Worm (Caenorhabditis elegans) whole organism, L1 larva: ENCODE results near the gene dpy-10.

ENCODE experiments used
- C04F5.9 ChIP-seq: sonication (generic microtip); optimal IDR thresholded peaks from 2 replicates; lab custom pipeline; 2016; ENCODE audit warnings: missing genetic modification characterization, missing compliant biosample characterization
- C34B4.2 ChIP-seq: sonication (generic microtip); optimal IDR thresholded peaks from 2 replicates; lab custom pipeline; 2017; ENCODE audit warnings: mild to moderate bottlenecking, missing genetic modification characterization, missing compliant biosample characterization
- F16B12.6 ChIP-seq: fragments of 150-350 bp; optimal IDR thresholded peaks from 2 replicates; lab custom pipeline; 2014; ENCODE audit warnings: missing biosample characterization, missing genetic modification characterization
- alr-1 ChIP-seq: fragments of 200-800 bp; sonication (Bioruptor generic); optimal IDR thresholded peaks from 2 replicates; lab custom pipeline; 2018; ENCODE audit warnings: borderline replicate concordance, mild to moderate bottlenecking, missing genetic modification characterization, missing compliant biosample characterization
- aly-2 ChIP-seq: fragments of 150-350 bp; optimal IDR thresholded peaks from 2 replicates; lab custom pipeline; 2014; ENCODE audit warnings: missing biosample characterization, missing genetic modification characterization
- ama-1 ChIP-seq: fragments of 150-350 bp; optimal IDR thresholded peaks from 2 replicates; lab custom pipeline; 2014
- blmp-1 ChIP-seq: fragments of 150-350 bp; optimal IDR thresholded peaks from 2 replicates; lab custom pipeline; 2014; ENCODE audit warnings: missing biosample characterization, missing genetic modification characterization
- ceh-8 ChIP-seq: fragments of 200-800 bp; sonication (Bioruptor generic); optimal IDR thresholded peaks from 2 replicates; lab custom pipeline; 2018; ENCODE audit warnings: mild to moderate bottlenecking, missing genetic modification characterization, moderate library complexity, missing compliant biosample characterization
- dpl-1 ChIP-seq, 3 experiments: fragments of 150-350 bp in 2 of 3; sonication (generic microtip) in 1 of 3; optimal IDR thresholded peaks; 2 replicates each; lab custom pipeline; 2014 to 2017; ENCODE audit warnings: missing biosample characterization in 3 of 3, missing genetic modification characterization in 3 of 3, missing genetic modification reagents in 3 of 3
- efl-3 ChIP-seq: fragments of 200-800 bp; sonication (Bioruptor generic); optimal IDR thresholded peaks from 2 replicates; lab custom pipeline; 2018; ENCODE audit warnings: mild to moderate bottlenecking, missing genetic modification characterization, missing compliant biosample characterization
- egl-13 ChIP-seq: sonication (generic microtip); optimal IDR thresholded peaks from 2 replicates; lab custom pipeline; 2016; ENCODE audit warnings: missing genotype, missing genetic modification reagents, missing genetic modification characterization, missing compliant biosample characterization
- elt-2 ChIP-seq: sonication (generic microtip); optimal IDR thresholded peaks from 2 replicates; lab custom pipeline; 2016; ENCODE audit warnings: missing genetic modification characterization, mild to moderate bottlenecking, inconsistent platforms, missing compliant biosample characterization, missing genetic modification reagents
- elt-3 ChIP-seq, 6 experiments: fragments of 150-350 bp in 1 of 6; sonication (generic microtip); optimal IDR thresholded peaks; 2 replicates each; lab custom pipeline; 2017 to 2018; ENCODE audit warnings: missing biosample characterization in 6 of 6, missing genetic modification characterization in 6 of 6, inconsistent platforms in 1 of 6
- ets-5 ChIP-seq: fragments of 200-800 bp; sonication (Bioruptor generic); IDR thresholded peaks from 2 replicates; pipeline ENCODE4 v1.3.6; 2022; ENCODE audit warnings: missing genetic modification characterization, missing compliant biosample characterization
- fkh-4 ChIP-seq: sonication (generic microtip); optimal IDR thresholded peaks from 2 replicates; lab custom pipeline; 2016; ENCODE audit warnings: missing compliant biosample characterization, missing genetic modification characterization, borderline replicate concordance
- fkh-8 ChIP-seq: sonication (generic microtip); optimal IDR thresholded peaks from 2 replicates; lab custom pipeline; 2016; ENCODE audit warnings: mild to moderate bottlenecking, missing genetic modification characterization, missing compliant biosample characterization
- hlh-4 ChIP-seq: sonication (generic microtip); optimal IDR thresholded peaks from 2 replicates; lab custom pipeline; 2016; ENCODE audit warnings: mild to moderate bottlenecking, missing genetic modification characterization, missing compliant biosample characterization
- hpl-2 ChIP-seq: fragments of 150-350 bp; optimal IDR thresholded peaks from 2 replicates; lab custom pipeline; 2014; ENCODE audit warnings: missing biosample characterization, missing genetic modification reagents, missing genetic modification characterization
- irx-1 ChIP-seq: sonication (generic microtip); optimal IDR thresholded peaks from 2 replicates; lab custom pipeline; 2016; ENCODE audit warnings: missing genetic modification characterization, missing compliant biosample characterization
- lin-15B ChIP-seq: fragments of 150-350 bp; sonication (generic microtip); optimal IDR thresholded peaks from 3 replicates; lab custom pipeline; 2014; ENCODE audit warnings: missing biosample characterization, missing genetic modification characterization
- lin-35 ChIP-seq, 2 experiments: fragments of 150-350 bp; optimal IDR thresholded peaks; 2 replicates each; lab custom pipeline; 2014; ENCODE audit warnings: missing biosample characterization in 2 of 2, missing genetic modification characterization in 2 of 2, missing genetic modification reagents in 2 of 2
- lin-39 ChIP-seq: fragments of 150-350 bp; optimal IDR thresholded peaks from 2 replicates; lab custom pipeline; 2014; ENCODE audit warnings: missing biosample characterization, missing genetic modification reagents, missing genetic modification characterization
- lir-3 ChIP-seq: sonication (generic microtip); optimal IDR thresholded peaks from 2 replicates; lab custom pipeline; 2016; ENCODE audit warnings: mild to moderate bottlenecking, missing genetic modification characterization, moderate library complexity, missing compliant biosample characterization; ENCODE audit not compliant: poor library complexity
- lsy-2 ChIP-seq, 2 experiments: fragments of 150-350 bp; optimal IDR thresholded peaks; 2 replicates each; lab custom pipeline; 2014; ENCODE audit warnings: missing biosample characterization in 2 of 2, missing genetic modification characterization in 2 of 2
- mab-9 ChIP-seq: fragments of 200-800 bp; sonication (Bioruptor generic); IDR thresholded peaks from 2 replicates; pipeline ENCODE4 v1.3.6; 2022; ENCODE audit warnings: missing genetic modification reagents, missing genetic modification characterization, missing compliant biosample characterization
- mep-1 ChIP-seq: fragments of 150-350 bp; optimal IDR thresholded peaks from 2 replicates; lab custom pipeline; 2014; ENCODE audit warnings: missing biosample characterization, missing genetic modification characterization
- nhr-11 ChIP-seq: fragments of 150-350 bp; optimal IDR thresholded peaks from 2 replicates; lab custom pipeline; 2014; ENCODE audit warnings: missing biosample characterization, missing genetic modification characterization
- nhr-12 ChIP-seq: sonication (generic microtip); optimal IDR thresholded peaks from 2 replicates; lab custom pipeline; 2017; ENCODE audit warnings: missing biosample characterization, missing genetic modification characterization
- nhr-237 ChIP-seq: fragments of 150-350 bp; optimal IDR thresholded peaks from 2 replicates; lab custom pipeline; 2014; ENCODE audit warnings: missing biosample characterization, missing genetic modification characterization
- nhr-71 ChIP-seq: sonication (generic microtip); optimal IDR thresholded peaks from 2 replicates; lab custom pipeline; 2016; ENCODE audit warnings: mild to moderate bottlenecking, missing genetic modification characterization, moderate library complexity, missing compliant biosample characterization
- nhr-76 ChIP-seq: sonication (generic microtip); optimal IDR thresholded peaks from 2 replicates; lab custom pipeline; 2017; ENCODE audit warnings: missing biosample characterization, missing genetic modification characterization
- nhr-77 ChIP-seq: fragments of 150-350 bp; optimal IDR thresholded peaks from 2 replicates; lab custom pipeline; 2014; ENCODE audit warnings: missing biosample characterization, missing genetic modification characterization
- nhr-84 ChIP-seq: sonication (generic microtip); optimal IDR thresholded peaks from 2 replicates; lab custom pipeline; 2017; ENCODE audit warnings: missing biosample characterization, missing genetic modification characterization
- nhr-85 ChIP-seq: sonication (generic microtip); peaks from one replicate; lab custom pipeline; 2016; ENCODE audit warnings: missing genetic modification characterization, inconsistent platforms, missing compliant biosample characterization
- pqm-1 ChIP-seq: sonication (generic microtip); optimal IDR thresholded peaks from 3 replicates; lab custom pipeline; 2017; ENCODE audit warnings: missing biosample characterization, missing genetic modification characterization
- skn-1 ChIP-seq: fragments of 150-350 bp; optimal IDR thresholded peaks from 2 replicates; lab custom pipeline; 2014; ENCODE audit warnings: missing biosample characterization, missing genetic modification characterization
- snpc-4 ChIP-seq: fragments of 150-350 bp; optimal IDR thresholded peaks from 2 replicates; lab custom pipeline; 2014; ENCODE audit warnings: missing biosample characterization, missing genetic modification characterization
- sptf-1 ChIP-seq: fragments of 150-350 bp; optimal IDR thresholded peaks from 2 replicates; lab custom pipeline; 2014; ENCODE audit warnings: missing biosample characterization, missing genetic modification characterization
- sup-37 ChIP-seq: fragments of 200-800 bp; sonication (Bioruptor generic); optimal IDR thresholded peaks from 2 replicates; lab custom pipeline; 2018; ENCODE audit warnings: mild to moderate bottlenecking, missing genetic modification characterization, missing compliant biosample characterization
- tbx-2 ChIP-seq: sonication (generic microtip); optimal IDR thresholded peaks from 2 replicates; lab custom pipeline; 2016; ENCODE audit warnings: missing genetic modification characterization, missing compliant biosample characterization
- unc-30 ChIP-seq: sonication (generic microtip); optimal IDR thresholded peaks from 2 replicates; lab custom pipeline; 2017; ENCODE audit warnings: missing biosample characterization, missing genetic modification characterization
- unc-98 ChIP-seq: fragments of 200-800 bp; sonication (Bioruptor generic); IDR thresholded peaks from 2 replicates; pipeline ENCODE4 v1.3.6; 2022; ENCODE audit warnings: missing genetic modification characterization, missing compliant biosample characterization
- vab-15 ChIP-seq: sonication (generic microtip); optimal IDR thresholded peaks from 2 replicates; lab custom pipeline; 2017; ENCODE audit warnings: missing genotype, mild to moderate bottlenecking, missing genetic modification characterization, missing compliant biosample characterization
- xbp-1 ChIP-seq: sonication (generic microtip); optimal IDR thresholded peaks from 2 replicates; lab custom pipeline; 2016; ENCODE audit warnings: missing genetic modification characterization, missing compliant biosample characterization
- zag-1 ChIP-seq: fragments of 150-350 bp; optimal IDR thresholded peaks from 2 replicates; lab custom pipeline; 2014; ENCODE audit warnings: missing biosample characterization, missing genetic modification characterization
- ztf-11 ChIP-seq, 2 experiments: sonication (generic microtip); optimal IDR thresholded peaks; 2 replicates each; lab custom pipeline; 2016 to 2017; ENCODE audit warnings: missing genetic modification characterization in 2 of 2, missing biosample characterization in 1 of 2, missing compliant biosample characterization in 1 of 2

dpy-10 gene

ce11 chrII:6734674-6735073, 22.6 kb upstream of the dpy-10 start, which contains the start of gene T14B4.3 (continued):
- no peak for TF ChIP-seq nhr-11 (tag; lab: Kevin White, UChicago)
- peak; percentile 6 for TF ChIP-seq nhr-237 (tag; lab: Kevin White, UChicago)
- TF ChIP-seq irx-1 (tag; lab: Kevin White, UChicago) = no peak
- no peak for TF ChIP-seq efl-3 (GFP tag; lab: Kevin White, UChicago)
- no peak for TF ChIP-seq elt-2 (tag; lab: Kevin White, UChicago)
- TF ChIP-seq ets-5 (GFP tag; lab: Robert Waterston, UW) = no peak
- no peak for TF ChIP-seq nhr-84 (tag; lab: Kevin White, UChicago)
- TF ChIP-seq pqm-1 = no peak
- TF ChIP-seq lin-39 (tag; lab: Kevin White, UChicago) = no peak
- peak; percentile 68 to 88 for TF ChIP-seq lsy-2 (tag; optimal IDR thresholded peaks at IDR 0.05; lab: Kevin White, UChicago)
- TF ChIP-seq hpl-2 (GFP tag; lab: Kevin White, UChicago) = no peak
- TF ChIP-seq ztf-11 (tag; optimal IDR thresholded peaks at IDR 0.05; lab: Kevin White, UChicago) = peak in 1 of 2 experiments; percentile 67
- TF ChIP-seq zag-1 (tag; lab: Kevin White, UChicago) = no peak
- no peak for TF ChIP-seq unc-98 (GFP tag; lab: Robert Waterston, UW)
- no peak for TF ChIP-seq nhr-12 (tag; lab: Kevin White, UChicago)
- TF ChIP-seq egl-13 (tag; lab: Kevin White, UChicago) = no peak
- TF ChIP-seq lir-3 (tag; lab: Kevin White, UChicago) = peak; percentile 77
- TF ChIP-seq lin-35 (GFP tag; optimal IDR thresholded peaks at IDR 0.05; lab: Kevin White, UChicago) = peak; percentile 57 to 85
- TF ChIP-seq xbp-1 (tag; lab: Kevin White, UChicago) = peak; percentile 50
- peak; percentile 57 for TF ChIP-seq mep-1
- TF ChIP-seq C34B4.2 = no peak
- peak; percentile 61 for TF ChIP-seq blmp-1
- peak; percentile 43 for TF ChIP-seq skn-1 (tag; lab: Kevin White, UChicago)
- peak; percentile 54 for TF ChIP-seq tbx-2 (tag; lab: Kevin White, UChicago)
- no peak for TF ChIP-seq hlh-4 (tag; lab: Kevin White, UChicago)
- TF ChIP-seq aly-2 (tag; lab: Kevin White, UChicago) = no peak
- TF ChIP-seq unc-30 (tag; lab: Kevin White, UChicago) = no peak
- peak; percentile 46 for TF ChIP-seq F16B12.6 (tag; lab: Kevin White, UChicago)
- no peak for TF ChIP-seq fkh-4
- peak; percentile 53 to 72 (median 71) for TF ChIP-seq dpl-1 (GFP tag; optimal IDR thresholded peaks at IDR 0.05; lab: Kevin White, UChicago)
- TF ChIP-seq nhr-85 (tag; lab: Kevin White, UChicago) = peak; percentile 43
- TF ChIP-seq elt-3 (tag; optimal IDR thresholded peaks at IDR 0.05; lab: Kevin White, UChicago) = peak in 1 of 6 experiments; percentile 47
- TF ChIP-seq sup-37 (GFP tag; lab: Kevin White, UChicago) = no peak
- no peak for TF ChIP-seq sptf-1 (tag; lab: Kevin White, UChicago)
- no peak for TF ChIP-seq nhr-76
- TF ChIP-seq nhr-71 = peak; percentile 73
- TF ChIP-seq ceh-8 (GFP tag; lab: Kevin White, UChicago) = no peak
- TF ChIP-seq mab-9 (GFP tag; lab: Robert Waterston, UW) = no peak
- no peak for TF ChIP-seq alr-1 (tag; lab: Kevin White, UChicago)
- peak; percentile 78 for TF ChIP-seq lin-15B
- TF ChIP-seq nhr-77 (tag; lab: Kevin White, UChicago) = peak; percentile 28
- TF ChIP-seq vab-15 = peak; percentile 20
- no peak for TF ChIP-seq snpc-4 (tag; lab: Kevin White, UChicago)
- peak; percentile 56 for TF ChIP-seq fkh-8
- TF ChIP-seq ama-1 (lab: Kevin White, UChicago) = no peak
- TF ChIP-seq C04F5.9 (tag; lab: Kevin White, UChicago) = peak; percentile 4
